Fruit fly (Drosophila melanogaster): ENCODE results near the gene CSN8.

CSN8 gene

dm6 chr2L:8362273-8362954 lies 2.2 kb upstream of the CSN8 start, which contains the start of gene CG7627 (continued):
- peak; percentile 19 for TF ChIP-seq Vsx1 (GFP tag; optimal IDR thresholded peaks at IDR 0.05)
- TF ChIP-seq CG12744 (GFP tag; optimal IDR thresholded peaks at IDR 0.05), result peak; percentile 6
- peak; percentile 64; the same call in 1 of the 2 replicates for TF ChIP-seq CG32767 (GFP tag; IDR thresholded peaks at IDR 0.05)
- peak; percentile 82; the same call in 1 of the 2 replicates for TF ChIP-seq CG14667 (GFP tag; IDR thresholded peaks at IDR 0.05)
- no peak for TF ChIP-seq yki (optimal IDR thresholded peaks at IDR 0.05)
- TF ChIP-seq phol (tag; optimal IDR thresholded peaks at IDR 0.05), result peak; percentile 70
- peak; percentile 81 for TF ChIP-seq CG17359 (tag; optimal IDR thresholded peaks at IDR 0.05)
- no peak; the same call in 1 of the 2 replicates for TF ChIP-seq Dip2 (GFP tag; IDR thresholded peaks at IDR 0.05)
- TF ChIP-seq Tbp (GFP tag; optimal IDR thresholded peaks at IDR 0.05), result no peak
- TF ChIP-seq Camta (GFP tag; optimal IDR thresholded peaks at IDR 0.05), result peak; percentile 47
- TF ChIP-seq CG12219 (GFP tag; optimal IDR thresholded peaks at IDR 0.05), result peak; percentile 73
- no peak for TF ChIP-seq psq (GFP tag; optimal IDR thresholded peaks at IDR 0.05)
- TF ChIP-seq CG11085 (GFP tag; IDR thresholded peaks at IDR 0.05), result peak; percentile 72; the same call in 1 of the 2 replicates
- TF ChIP-seq CG3281 (GFP tag; optimal IDR thresholded peaks at IDR 0.05), result peak; percentile 81
- TF ChIP-seq HLH54F (GFP tag; optimal IDR thresholded peaks at IDR 0.05), result peak; percentile 72
- peak; percentile 47 for TF ChIP-seq ewg (GFP tag; optimal IDR thresholded peaks at IDR 0.05)
- TF ChIP-seq chif (GFP tag; optimal IDR thresholded peaks at IDR 0.05), result peak; percentile 56 to 76
- TF ChIP-seq CG32772 (GFP tag; IDR thresholded peaks at IDR 0.05), result peak; percentile 56
- TF ChIP-seq hb (GFP tag; IDR thresholded peaks at IDR 0.05; ENCODE audit: partially characterized antibody), result no peak
- TF ChIP-seq CG12769 (tag; optimal IDR thresholded peaks at IDR 0.05), result peak; percentile 69
- TF ChIP-seq dimm (GFP tag; IDR thresholded peaks at IDR 0.05), result peak; percentile 70; the same call in 1 of the 2 replicates
- peak; percentile 72 for TF ChIP-seq Xbp1 (GFP tag; optimal IDR thresholded peaks at IDR 0.05)
- peak; percentile 22 for TF ChIP-seq CG8290 (GFP tag; optimal IDR thresholded peaks at IDR 0.05)
- peak in 1 of 2 experiments; percentile 71 for TF ChIP-seq CG8290 (tag; optimal IDR thresholded peaks at IDR 0.05)
- peak; percentile 86 for TF ChIP-seq Gug (GFP tag; IDR thresholded peaks at IDR 0.05)
- TF ChIP-seq chn (GFP tag; optimal IDR thresholded peaks at IDR 0.05), result peak; percentile 56
- peak; percentile 83 for TF ChIP-seq Xrp1 (GFP tag; IDR thresholded peaks at IDR 0.05)
- TF ChIP-seq hth (optimal IDR thresholded peaks at IDR 0.05), result no peak
- peak in 1 of 2 experiments; percentile 82 for TF ChIP-seq eve (GFP tag; optimal IDR thresholded peaks at IDR 0.05)
- TF ChIP-seq Mes4 (GFP tag; optimal IDR thresholded peaks at IDR 0.05), result peak; percentile 35
- TF ChIP-seq CG10147 (GFP tag; optimal IDR thresholded peaks at IDR 0.05), result peak; percentile 21
- peak; percentile 63; the same call in 1 of the 3 replicates for TF ChIP-seq CG11093 (GFP tag; IDR thresholded peaks at IDR 0.05)
- no peak for TF ChIP-seq CG16813 (GFP tag; IDR thresholded peaks at IDR 0.05; ENCODE audit: partially characterized antibody)
- TF ChIP-seq sim (GFP tag; IDR thresholded peaks at IDR 0.05), result peak; percentile 57
- TF ChIP-seq CG18764 (GFP tag; optimal IDR thresholded peaks at IDR 0.05), result no peak
- TF ChIP-seq hbn (GFP tag; IDR thresholded peaks at IDR 0.05; ENCODE audit: partially characterized antibody), result no peak
- TF ChIP-seq Mad (GFP tag; optimal IDR thresholded peaks at IDR 0.05), result no peak
- TF ChIP-seq Bdp1 (GFP tag; optimal IDR thresholded peaks at IDR 0.05), result peak; percentile 61
- TF ChIP-seq CG12236 (GFP tag; optimal IDR thresholded peaks at IDR 0.05), result no peak
- TF ChIP-seq Atf6 (GFP tag; IDR thresholded peaks at IDR 0.05), result peak; percentile 85
- peak; percentile 57 for TF ChIP-seq CG4328 (GFP tag; optimal IDR thresholded peaks at IDR 0.05)
- peak; percentile 71 for TF ChIP-seq CG11504 (tag; optimal IDR thresholded peaks at IDR 0.05)
- peak; percentile 82 for TF ChIP-seq Fer3 (tag; optimal IDR thresholded peaks at IDR 0.05)
- TF ChIP-seq zf30C (GFP tag; optimal IDR thresholded peaks at IDR 0.05), result no peak
- peak; percentile 59 for TF ChIP-seq Six4 (GFP tag; optimal IDR thresholded peaks at IDR 0.05)
- peak; percentile 11 for TF ChIP-seq zen (tag; optimal IDR thresholded peaks at IDR 0.05)
- no peak for TF ChIP-seq tll (GFP tag; optimal IDR thresholded peaks at IDR 0.05)
- TF ChIP-seq tgo (GFP tag; IDR thresholded peaks at IDR 0.05), result peak; percentile 74
- 0 out of 3 replicates have a peak, but pooled peaks have one; percentile 52 for TF ChIP-seq C15 (GFP tag; IDR thresholded peaks at IDR 0.05)
- peak; percentile 31 for TF ChIP-seq kay (GFP tag; optimal IDR thresholded peaks at IDR 0.05)

All from whole organism, embryonic.